Fruit fly (Drosophila melanogaster): ENCODE results near the gene RluA-2.
A peak's percentile ranks its signal among the peaks of the same experiment; 100 is the strongest.

RluA-2 gene

dm6 chr2L:10442048-10442790 lies 34.7 kb upstream of the RluA-2 start, which contains the start of gene loh (continued):
- TF ChIP-seq NFAT (GFP tag; IDR thresholded peaks at IDR 0.05), result no peak
- peak; percentile 77 for TF ChIP-seq CG8924 (tag; optimal IDR thresholded peaks at IDR 0.05)
- TF ChIP-seq vfl (GFP tag; optimal IDR thresholded peaks at IDR 0.05), result no peak
- no peak for TF ChIP-seq CG8478 (optimal IDR thresholded peaks at IDR 0.05)
- no peak for TF ChIP-seq Pdp1 (GFP tag; optimal IDR thresholded peaks at IDR 0.05)
- peak; percentile 38 for TF ChIP-seq CG30020 (tag; optimal IDR thresholded peaks at IDR 0.05)
- peak; percentile 73 for TF ChIP-seq phol (tag; optimal IDR thresholded peaks at IDR 0.05)
- TF ChIP-seq Optix (GFP tag; IDR thresholded peaks at IDR 0.05), result no peak
- no peak for TF ChIP-seq CG7271 (tag; optimal IDR thresholded peaks at IDR 0.05)
- 0 out of 2 replicates have a peak, but pooled peaks have one; percentile 8 for TF ChIP-seq CG10366 (GFP tag; IDR thresholded peaks at IDR 0.05)
- TF ChIP-seq CG3065 (GFP tag; optimal IDR thresholded peaks at IDR 0.05), result no peak
- no peak for TF ChIP-seq Lhr (GFP tag; optimal IDR thresholded peaks at IDR 0.05)
- TF ChIP-seq abd-A (tag; optimal IDR thresholded peaks at IDR 0.05), result no peak
- TF ChIP-seq B-H1 (GFP tag; IDR thresholded peaks at IDR 0.05), result no peak
- TF ChIP-seq fd96Cb (tag; optimal IDR thresholded peaks at IDR 0.05), result peak; percentile 71
- no peak for TF ChIP-seq H15 (GFP tag; IDR thresholded peaks at IDR 0.05)
- peak; percentile 52 for TF ChIP-seq CG17359 (tag; optimal IDR thresholded peaks at IDR 0.05)
- peak; percentile 45 for TF ChIP-seq Max (GFP tag; optimal IDR thresholded peaks at IDR 0.05)
- no peak for TF ChIP-seq CG7963 (GFP tag; IDR thresholded peaks at IDR 0.05; ENCODE audit: partially characterized antibody)
- TF ChIP-seq CG3995 (GFP tag; optimal IDR thresholded peaks at IDR 0.05), result no peak
- no peak for TF ChIP-seq CG11093 (GFP tag; IDR thresholded peaks at IDR 0.05)
- no peak for TF ChIP-seq CG8281 (tag; optimal IDR thresholded peaks at IDR 0.05)
- no peak for TF ChIP-seq CG9876 (GFP tag; optimal IDR thresholded peaks at IDR 0.05)
- no peak for TF ChIP-seq zf30C (GFP tag; optimal IDR thresholded peaks at IDR 0.05)
- TF ChIP-seq zen2 (GFP tag; IDR thresholded peaks at IDR 0.05; ENCODE audit: partially characterized antibody), result no peak
- no peak for TF ChIP-seq bbx (GFP tag; IDR thresholded peaks at IDR 0.05; ENCODE audit: partially characterized antibody)
- no peak for TF ChIP-seq insv (GFP tag; optimal IDR thresholded peaks at IDR 0.05)
- TF ChIP-seq Six4 (GFP tag; optimal IDR thresholded peaks at IDR 0.05), result peak; percentile 56
- no peak for TF ChIP-seq klu (GFP tag; IDR thresholded peaks at IDR 0.05)
- no peak for TF ChIP-seq Hr39 (optimal IDR thresholded peaks at IDR 0.05)
- TF ChIP-seq ssp (GFP tag; IDR thresholded peaks at IDR 0.05), result no peak
- peak; percentile 51 for TF ChIP-seq CG8388 (GFP tag; optimal IDR thresholded peaks at IDR 0.05)
- no peak for TF ChIP-seq sens-2 (GFP tag; IDR thresholded peaks at IDR 0.05)
- no peak for TF ChIP-seq Stat92E (GFP tag; optimal IDR thresholded peaks at IDR 0.05)
- 0 out of 3 replicates have a peak, but pooled peaks have one; percentile 12 for TF ChIP-seq z (GFP tag; IDR thresholded peaks at IDR 0.05)
- no peak for TF ChIP-seq HHEX (GFP tag; optimal IDR thresholded peaks at IDR 0.05)
- no peak for TF ChIP-seq Dfd (GFP tag; optimal IDR thresholded peaks at IDR 0.05)
- TF ChIP-seq Deaf1 (tag; optimal IDR thresholded peaks at IDR 0.05), result no peak
- no peak for TF ChIP-seq Atf3 (GFP tag; optimal IDR thresholded peaks at IDR 0.05)
- no peak for TF ChIP-seq CG8944 (GFP tag; optimal IDR thresholded peaks at IDR 0.05)
- TF ChIP-seq Dll (GFP tag; IDR thresholded peaks at IDR 0.05; ENCODE audit: partially characterized antibody), result no peak
- no peak for TF ChIP-seq sna (GFP tag; IDR thresholded peaks at IDR 0.05; ENCODE audit: partially characterized antibody)
- TF ChIP-seq CG34376 (GFP tag; optimal IDR thresholded peaks at IDR 0.05), result no peak
- no peak for TF ChIP-seq Mrtf (GFP tag; IDR thresholded peaks at IDR 0.05)
- peak; percentile 64 for TF ChIP-seq CG10543 (GFP tag; optimal IDR thresholded peaks at IDR 0.05)
- no peak for TF ChIP-seq CG10321 (GFP tag; IDR thresholded peaks at IDR 0.05)
- TF ChIP-seq Fer2 (tag; optimal IDR thresholded peaks at IDR 0.05), result peak; percentile 2
- TF ChIP-seq bowl (GFP tag; IDR thresholded peaks at IDR 0.05), result no peak
- TF ChIP-seq nmo (GFP tag; optimal IDR thresholded peaks at IDR 0.05), result peak; percentile 81
- no peak for TF ChIP-seq slbo (GFP tag; IDR thresholded peaks at IDR 0.05)
